Fruit fly (Drosophila melanogaster) whole organism, pupa: Measurements from ENCODE around the gene GAPcenA.

Experiments used
- CG10348 ChIP-seq: fragments of 200-800 bp; sonication (Bioruptor generic); IDR thresholded peaks from 2 replicates; pipeline ENCODE4 v1.3.6; 2022; ENCODE audit warnings: missing biosample characterization, missing genetic modification characterization
- CG12605 ChIP-seq: fragments of 200-800 bp; sonication (Bioruptor generic); IDR thresholded peaks from 2 replicates; pipeline ENCODE4 v1.3.6; 2022; ENCODE audit warnings: missing biosample characterization, missing genetic modification characterization
- CG13204 ChIP-seq: fragments of 200-800 bp; sonication (Bioruptor generic); optimal IDR thresholded peaks from 2 replicates; lab custom pipeline; 2018; ENCODE audit warnings: missing biosample characterization, mild to moderate bottlenecking, missing genetic modification characterization, moderate library complexity
- CG15710 ChIP-seq: fragments of 200-800 bp; sonication (Bioruptor generic); optimal IDR thresholded peaks from 2 replicates; lab custom pipeline; 2018; ENCODE audit warnings: missing biosample characterization, mild to moderate bottlenecking, missing genetic modification characterization, moderate library complexity
- CG34367 ChIP-seq: fragments of 200-800 bp; sonication (Bioruptor generic); optimal IDR thresholded peaks from 2 replicates; lab custom pipeline; 2018; ENCODE audit warnings: missing biosample characterization, mild to moderate bottlenecking, missing genetic modification characterization
- CG8159 ChIP-seq: fragments of 200-800 bp; sonication (Bioruptor generic); optimal IDR thresholded peaks from 3 replicates; lab custom pipeline; 2018; ENCODE audit warnings: missing biosample characterization, mild to moderate bottlenecking, missing genetic modification characterization, moderate library complexity
- EcR ChIP-seq: fragments of 200-800 bp; sonication (Bioruptor generic); optimal IDR thresholded peaks from 3 replicates; lab custom pipeline; 2019; ENCODE audit warnings: missing biosample characterization, missing genetic modification characterization, mild to moderate bottlenecking, moderate library complexity, missing genetic modification reagents
- Snoo ChIP-seq: fragments of 200-800 bp; sonication (Bioruptor generic); optimal IDR thresholded peaks from 3 replicates; lab custom pipeline; 2017; ENCODE audit warnings: missing biosample characterization, mild to moderate bottlenecking, missing genetic modification characterization, inconsistent platforms
- fd96Ca ChIP-seq: fragments of 200-800 bp; sonication (Bioruptor generic); IDR thresholded peaks from 3 replicates; pipeline ENCODE4 v1.3.6; 2022; ENCODE audit warnings: missing biosample characterization, missing genetic modification characterization
- rn ChIP-seq: fragments of 200-800 bp; sonication (Bioruptor generic); IDR thresholded peaks from 2 replicates; pipeline ENCODE4 v1.3.6; 2022; ENCODE audit warnings: missing biosample characterization, missing genetic modification characterization

- no peak for TF ChIP-seq rn (GFP tag; lab: Robert Waterston, UW)
- TF ChIP-seq Snoo (tag; lab: Kevin White, UChicago): no peak
- no peak for TF ChIP-seq CG34367
- no peak for TF ChIP-seq CG10348
- no peak for TF ChIP-seq EcR (GFP tag; lab: Kevin White, UChicago)
- no peak for TF ChIP-seq CG13204 (GFP tag; lab: Kevin White, UChicago)
- TF ChIP-seq CG15710 (tag; lab: Kevin White, UChicago): no peak
- no peak for TF ChIP-seq fd96Ca (GFP tag; lab: Robert Waterston, UW)
- TF ChIP-seq CG8159 (tag; lab: Kevin White, UChicago): no peak
- no peak for TF ChIP-seq CG12605 (GFP tag; lab: Robert Waterston, UW)
These were observed 14.9 kb upstream of the GAPcenA start for dm6 chr3L:8331414-8331813.
